Worm (Caenorhabditis elegans): ENCODE measurements around the gene ceh-34.

Gene ceh-34

ce11 chrV:5274974-5275373 is 44.4 kb downstream of the ceh-34 start (continued):
- TF ChIP-seq dmd-4 (tag; optimal IDR thresholded peaks at IDR 0.05), result no peak
- peak; percentile 52 for TF ChIP-seq unc-55 (GFP tag; optimal IDR thresholded peaks at IDR 0.05)
- TF ChIP-seq egl-27 (tag; optimal IDR thresholded peaks at IDR 0.05), result no peak
- TF ChIP-seq nhr-21 (tag; optimal IDR thresholded peaks at IDR 0.05), result no peak
- TF ChIP-seq mbf-1 (tag; optimal IDR thresholded peaks at IDR 0.05), result no peak
- TF ChIP-seq lin-39 (tag; optimal IDR thresholded peaks at IDR 0.05), result no peak
- no peak for TF ChIP-seq nhr-12 (tag; optimal IDR thresholded peaks at IDR 0.05)
- no peak for TF ChIP-seq elt-1 (tag; optimal IDR thresholded peaks at IDR 0.05)
- TF ChIP-seq C34F6.9 (tag; optimal IDR thresholded peaks at IDR 0.05), result peak; percentile 58
- TF ChIP-seq ztf-11 (tag; optimal IDR thresholded peaks at IDR 0.05), result no peak
- TF ChIP-seq ceh-16 (tag; optimal IDR thresholded peaks at IDR 0.05), result no peak
- TF ChIP-seq sma-9 (GFP tag; optimal IDR thresholded peaks at IDR 0.05), result peak; percentile 41
- TF ChIP-seq sma-9 (tag; optimal IDR thresholded peaks at IDR 0.05), result no peak
- TF ChIP-seq F13H6.1 (tag; optimal IDR thresholded peaks at IDR 0.05), result peak; percentile 53
- TF ChIP-seq elt-3 (tag; optimal IDR thresholded peaks at IDR 0.05), result no peak
- TF ChIP-seq gmeb-1 (tag; optimal IDR thresholded peaks at IDR 0.05), result peak; percentile 77
- no peak for TF ChIP-seq nhr-129 (tag; optimal IDR thresholded peaks at IDR 0.05)
- TF ChIP-seq mab-5 (tag; optimal IDR thresholded peaks at IDR 0.05), result peak; percentile 34
- no peak for TF ChIP-seq ZK546.5 (tag; optimal IDR thresholded peaks at IDR 0.05)
- no peak for TF ChIP-seq nhr-11 (tag; optimal IDR thresholded peaks at IDR 0.05)
- TF ChIP-seq ama-1 (optimal IDR thresholded peaks at IDR 0.05), result no peak
- peak; percentile 24 for TF ChIP-seq lin-13 (GFP tag; optimal IDR thresholded peaks at IDR 0.05)
- TF ChIP-seq ztf-4 (tag; optimal IDR thresholded peaks at IDR 0.05), result no peak
- TF ChIP-seq sma-3 (GFP tag; optimal IDR thresholded peaks at IDR 0.05), result no peak
- no peak for TF ChIP-seq unc-62 (GFP tag; optimal IDR thresholded peaks at IDR 0.05)

- no peak for TF ChIP-seq elt-3 (tag; optimal IDR thresholded peaks at IDR 0.05)
- no peak for TF ChIP-seq nhr-10 (tag; optimal IDR thresholded peaks at IDR 0.05)
- TF ChIP-seq unc-62 (GFP tag; optimal IDR thresholded peaks at IDR 0.05), result no peak
- TF ChIP-seq snpc-4 (tag; optimal IDR thresholded peaks at IDR 0.05), result no peak
- no peak for TF ChIP-seq egl-27 (tag; optimal IDR thresholded peaks at IDR 0.05)
- TF ChIP-seq sma-3 (GFP tag; optimal IDR thresholded peaks at IDR 0.05), result no peak
- TF ChIP-seq nhr-129 (tag; optimal IDR thresholded peaks at IDR 0.05), result no peak
- TF ChIP-seq lin-13 (GFP tag; optimal IDR thresholded peaks at IDR 0.05), result no peak
- TF ChIP-seq mab-5 (tag; optimal IDR thresholded peaks at IDR 0.05), result no peak
- TF ChIP-seq unc-55 (GFP tag; optimal IDR thresholded peaks at IDR 0.05), result no peak
- no peak for TF ChIP-seq nhr-12 (tag; optimal IDR thresholded peaks at IDR 0.05)
- no peak for TF ChIP-seq sma-9 (GFP tag; optimal IDR thresholded peaks at IDR 0.05)
- no peak for TF ChIP-seq sma-9 (tag; optimal IDR thresholded peaks at IDR 0.05)
- no peak for TF ChIP-seq nhr-237 (tag; optimal IDR thresholded peaks at IDR 0.05)
- TF ChIP-seq fos-1 (tag; optimal IDR thresholded peaks at IDR 0.05), result no peak
- TF ChIP-seq elt-1 (tag; optimal IDR thresholded peaks at IDR 0.05), result no peak
These were observed 45.6 kb downstream of the ceh-34 start, which contains the start of gene natc-2 for ce11 chrV:5273770-5274169. Gene natc-2 (plus strand): TSS chrV:5274070.

ce11 chrV:5273241-5273640 is 46.1 kb downstream of the ceh-34 start:
- no peak for TF ChIP-seq lin-39 (tag; optimal IDR thresholded peaks at IDR 0.05)
- TF ChIP-seq nhr-11 (tag; optimal IDR thresholded peaks at IDR 0.05), result no peak
- no peak for TF ChIP-seq nhr-25 (tag; optimal IDR thresholded peaks at IDR 0.05)
- no peak for TF ChIP-seq mab-5 (tag; optimal IDR thresholded peaks at IDR 0.05)
- no peak for TF ChIP-seq lsy-2 (tag; optimal IDR thresholded peaks at IDR 0.05)
- TF ChIP-seq sma-9 (GFP tag; optimal IDR thresholded peaks at IDR 0.05), result peak; percentile 65
- TF ChIP-seq sma-9 (tag; optimal IDR thresholded peaks at IDR 0.05), result no peak
- peak; percentile 44 for TF ChIP-seq fos-1 (tag; optimal IDR thresholded peaks at IDR 0.05)
- no peak for TF ChIP-seq R02D3.7 (tag; optimal IDR thresholded peaks at IDR 0.05)
- no peak for TF ChIP-seq sem-4 (tag; optimal IDR thresholded peaks at IDR 0.05)

- TF ChIP-seq unc-55 (GFP tag; optimal IDR thresholded peaks at IDR 0.05) (no peak), mdl-1 (tag; optimal IDR thresholded peaks at IDR 0.05) (no peak), F13H6.1 (tag; optimal IDR thresholded peaks at IDR 0.05) (peak; percentile 16), nhr-21 (tag; optimal IDR thresholded peaks at IDR 0.05) (peak; percentile 28), elt-1 (tag; optimal IDR thresholded peaks at IDR 0.05) (no peak), unc-39 (tag; optimal IDR thresholded peaks at IDR 0.05) (no peak), crh-2 (tag; optimal IDR thresholded peaks at IDR 0.05) (no peak), sma-9 (GFP tag; optimal IDR thresholded peaks at IDR 0.05) (peak; percentile 86), sma-9 (tag; optimal IDR thresholded peaks at IDR 0.05) (peak; percentile 29), sma-3 (GFP tag; optimal IDR thresholded peaks at IDR 0.05) (peak; percentile 26), nhr-129 (tag; optimal IDR thresholded peaks at IDR 0.05) (peak; percentile 74), gmeb-1 (tag; optimal IDR thresholded peaks at IDR 0.05) (peak; percentile 28), lsy-2 (tag; optimal IDR thresholded peaks at IDR 0.05) (peak in 1 of 2 experiments; percentile 9), skn-1 (tag; optimal IDR thresholded peaks at IDR 0.05) (peak; percentile 31)
These were observed 46.7 kb downstream of the ceh-34 start for ce11 chrV:5272619-5273074.
